Worm (Caenorhabditis elegans) whole organism, L4/young adult: ENCODE measurements around the gene rgl-1.

ENCODE experiments used
- dao-5 ChIP-seq: sonication (generic microtip); optimal IDR thresholded peaks from 2 replicates; lab custom pipeline; 2016; ENCODE audit warnings: missing genotype, missing genetic modification characterization, moderate library complexity, missing compliant biosample characterization
- him-1 ChIP-seq: sonication (generic microtip); optimal IDR thresholded peaks from 2 replicates; lab custom pipeline; 2016; ENCODE audit warnings: missing genotype, missing genetic modification reagents, missing genetic modification characterization, missing compliant biosample characterization

DNA sequence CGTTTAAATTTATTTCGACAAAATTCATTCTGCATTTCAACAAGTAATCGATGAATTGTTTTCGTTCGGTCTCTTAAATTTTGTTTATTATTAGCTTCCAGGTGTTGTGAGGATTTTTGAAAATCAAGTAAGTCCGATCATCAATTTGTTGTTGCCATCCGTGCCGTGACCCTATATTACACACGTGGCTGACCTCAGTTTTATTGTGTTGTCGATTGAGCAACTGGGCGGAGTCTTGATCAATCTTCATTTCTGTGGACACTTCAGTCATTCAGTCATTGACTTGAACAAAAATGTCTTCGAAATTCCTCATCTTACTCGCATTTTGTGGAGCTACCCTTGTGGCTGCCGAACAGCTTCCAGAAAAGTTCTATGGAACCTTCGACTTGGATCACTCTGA is 40.3 kb upstream of the rgl-1 start, which contains the start of gene lbp-2:
- TF ChIP-seq dao-5 (tag; lab: Kevin White, UChicago), result no peak
- no peak for TF ChIP-seq him-1 (tag; lab: Kevin White, UChicago)
